Worm (Caenorhabditis elegans): ENCODE measurements around the gene sgn-1.

The sgn-1 gene

ce11 chrII:8747939-8748352 is 35.5 kb downstream of the sgn-1 start (continued):
- TF ChIP-seq unc-130 (GFP tag; optimal IDR thresholded peaks at IDR 0.05) (no peak), T20F7.1 (GFP tag; optimal IDR thresholded peaks at IDR 0.05) (no peak), ceh-62 (tag; optimal IDR thresholded peaks at IDR 0.05) (no peak), set-16 (GFP tag; IDR thresholded peaks at IDR 0.05) (peak; percentile 49), jun-1 (tag; optimal IDR thresholded peaks at IDR 0.05) (no peak), cey-2 (tag; optimal IDR thresholded peaks at IDR 0.05; ENCODE audit: borderline replicate concordance, insufficient read depth) (no peak), lin-13 (GFP tag; optimal IDR thresholded peaks at IDR 0.05) (no peak), madf-5 (GFP tag; IDR thresholded peaks at IDR 0.05) (no peak), snpc-1.2 (GFP tag; IDR thresholded peaks at IDR 0.05) (no peak), attf-4 (tag; optimal IDR thresholded peaks at IDR 0.05) (no peak), nhr-237 (tag; optimal IDR thresholded peaks at IDR 0.05) (no peak), ztf-11 (tag; optimal IDR thresholded peaks at IDR 0.05) (no peak), lin-29 (GFP tag; IDR thresholded peaks at IDR 0.05) (no peak), mxl-3 (GFP tag; optimal IDR thresholded peaks at IDR 0.05) (peak; percentile 7), mdl-1 (tag; optimal IDR thresholded peaks at IDR 0.05) (peak in 1 of 2 experiments; percentile 24), egl-43 (GFP tag; IDR thresholded peaks at IDR 0.05) (0 out of 2 replicates have a peak, but pooled peaks have one; percentile 71), F44E2.7 (GFP tag; IDR thresholded peaks at IDR 0.05) (no peak), F10B5.3 (tag; optimal IDR thresholded peaks at IDR 0.05) (no peak), nhr-28 (tag; optimal IDR thresholded peaks at IDR 0.05) (peak; percentile 38), nhr-11 (tag; optimal IDR thresholded peaks at IDR 0.05) (no peak), ctbp-1 (GFP tag; IDR thresholded peaks at IDR 0.05) (no peak), vab-7 (GFP tag; IDR thresholded peaks at IDR 0.05) (no peak)

- TF ChIP-seq nhr-25 (tag; optimal IDR thresholded peaks at IDR 0.05; ENCODE audit: borderline replicate concordance, insufficient read depth) = peak; percentile 67
- TF ChIP-seq nhr-102 (tag; optimal IDR thresholded peaks at IDR 0.05) = peak; percentile 71
- no peak for TF ChIP-seq F10B5.3 (tag; optimal IDR thresholded peaks at IDR 0.05)
- TF ChIP-seq ama-1 (optimal IDR thresholded peaks at IDR 0.05) = peak; percentile 99
- TF ChIP-seq nhr-42 (GFP tag; IDR thresholded peaks at IDR 0.05) = peak; percentile 54
- peak; percentile 77; the same call in 1 of the 2 replicates for TF ChIP-seq tra-1 (GFP tag; IDR thresholded peaks at IDR 0.05)
- no peak for TF ChIP-seq lin-15B (tag; optimal IDR thresholded peaks at IDR 0.05)
- TF ChIP-seq F49E8.2 (tag; optimal IDR thresholded peaks at IDR 0.05; ENCODE audit: borderline replicate concordance) = no peak
- TF ChIP-seq mdt-29 (GFP tag; IDR thresholded peaks at IDR 0.05) = peak; percentile 48; the same call in 1 of the 2 replicates
- TF ChIP-seq cey-2 (tag; optimal IDR thresholded peaks at IDR 0.05; ENCODE audit: borderline replicate concordance, insufficient read depth) = no peak
- no peak for TF ChIP-seq lin-39 (tag; optimal IDR thresholded peaks at IDR 0.05)
- TF ChIP-seq nhr-237 (tag; optimal IDR thresholded peaks at IDR 0.05) = no peak
- TF ChIP-seq F37D6.2 (tag; optimal IDR thresholded peaks at IDR 0.05) = no peak
- TF ChIP-seq dmd-8 (GFP tag; IDR thresholded peaks at IDR 0.05) = no peak
- TF ChIP-seq daf-19 (GFP tag; conservative IDR thresholded peaks at IDR 0.05) = no peak
- TF ChIP-seq dmd-9 (GFP tag; IDR thresholded peaks at IDR 0.05) = no peak; the same call in 1 of the 2 replicates
- no peak for TF ChIP-seq fkh-10 (GFP tag; optimal IDR thresholded peaks at IDR 0.05)
- no peak for TF ChIP-seq dpl-1 (GFP tag; optimal IDR thresholded peaks at IDR 0.05)
- TF ChIP-seq dmd-6 (GFP tag; IDR thresholded peaks at IDR 0.05) = peak; percentile 52
- TF ChIP-seq hif-1 (tag; optimal IDR thresholded peaks at IDR 0.05) = peak in 1 of 2 experiments; percentile 45
- TF ChIP-seq lim-7 (GFP tag; IDR thresholded peaks at IDR 0.05) = peak; percentile 60; the same call in 1 of the 2 replicates
- no peak for TF ChIP-seq sdz-12 (GFP tag; optimal IDR thresholded peaks at IDR 0.05)
- TF ChIP-seq D1046.2 (GFP tag; IDR thresholded peaks at IDR 0.05) = peak; percentile 75
- TF ChIP-seq saeg-2 (GFP tag; IDR thresholded peaks at IDR 0.05) = no peak
- TF ChIP-seq arid-1 (GFP tag; conservative IDR thresholded peaks at IDR 0.05) = peak; percentile 71
- TF ChIP-seq unc-62 (GFP tag; optimal IDR thresholded peaks at IDR 0.05 in 1 of 2) = no peak
- no peak for TF ChIP-seq unc-62 (tag; optimal IDR thresholded peaks at IDR 0.05)
- TF ChIP-seq lsy-2 (tag; optimal IDR thresholded peaks at IDR 0.05) = peak; percentile 47 to 51
- no peak for TF ChIP-seq ces-1 (GFP tag; optimal IDR thresholded peaks at IDR 0.05)
- TF ChIP-seq Y75B8A.6 (GFP tag; IDR thresholded peaks at IDR 0.05) = peak; percentile 66; the same call in 1 of the 2 replicates
These were observed 36.1 kb downstream of the sgn-1 start for ce11 chrII:8747246-8747938.
